Fruit fly (Drosophila melanogaster) whole organism, adult: Measurements from ENCODE around the gene CG3081.
A peak's percentile ranks its signal among the peaks of the same experiment; 100 is the strongest.

Source experiments
- CG11617 ChIP-seq: fragments of 200-800 bp; sonication (Bioruptor generic); optimal IDR thresholded peaks from 2 replicates; lab custom pipeline; 2017; ENCODE audit warnings: mild to moderate bottlenecking, missing biosample characterization, missing genetic modification reagents, missing genetic modification characterization
- CG12768 ChIP-seq: fragments of 200-800 bp; sonication (Bioruptor generic); optimal IDR thresholded peaks from 2 replicates; lab custom pipeline; 2017; ENCODE audit warnings: missing biosample characterization, missing genetic modification characterization, mild to moderate bottlenecking, moderate library complexity, missing genetic modification reagents
- CG14711 ChIP-seq: fragments of 200-800 bp; sonication (Bioruptor generic); optimal IDR thresholded peaks from 2 replicates; lab custom pipeline; 2018; ENCODE audit warnings: missing biosample characterization, mild to moderate bottlenecking, missing genetic modification characterization, moderate library complexity
- CG1620 ChIP-seq: fragments of 200-800 bp; sonication (Bioruptor generic); optimal IDR thresholded peaks from 2 replicates; lab custom pipeline; 2016; ENCODE audit warnings: missing biosample characterization, missing genetic modification characterization
- CG33017 ChIP-seq: fragments of 200-800 bp; sonication (Bioruptor generic); optimal IDR thresholded peaks from 2 replicates; lab custom pipeline; 2018; ENCODE audit warnings: missing biosample characterization, mild to moderate bottlenecking, missing genetic modification characterization, moderate library complexity
- CG5204 ChIP-seq: fragments of 200-800 bp; sonication (Bioruptor generic); optimal IDR thresholded peaks from 2 replicates; lab custom pipeline; 2016; ENCODE audit warnings: missing biosample characterization, missing genetic modification characterization
- CG7045 ChIP-seq: fragments of 200-800 bp; sonication (Bioruptor generic); optimal IDR thresholded peaks from 2 replicates; lab custom pipeline; 2017; ENCODE audit warnings: missing biosample characterization, mild to moderate bottlenecking, missing genetic modification characterization
- CG7101 ChIP-seq: fragments of 200-800 bp; sonication (Bioruptor generic); optimal IDR thresholded peaks from 2 replicates; lab custom pipeline; 2018; ENCODE audit warnings: missing biosample characterization, mild to moderate bottlenecking, missing genetic modification characterization, moderate library complexity
- Clk ChIP-seq: fragments of 200-800 bp; sonication (Bioruptor generic); optimal IDR thresholded peaks from 2 replicates; lab custom pipeline; 2017; ENCODE audit warnings: missing biosample characterization, missing genetic modification characterization
- Crg-1 ChIP-seq: fragments of 200-800 bp; sonication (Bioruptor generic); optimal IDR thresholded peaks from 2 replicates; lab custom pipeline; 2016; ENCODE audit warnings: missing biosample characterization, missing genetic modification characterization
- Hr96 ChIP-seq: fragments of 200-800 bp; sonication (Bioruptor generic); optimal IDR thresholded peaks from 2 replicates; lab custom pipeline; 2016; ENCODE audit warnings: missing biosample characterization, missing genetic modification characterization
- Mnt ChIP-seq: fragments of 200-800 bp; sonication (Bioruptor generic); optimal IDR thresholded peaks from 2 replicates; lab custom pipeline; 2016; ENCODE audit warnings: missing biosample characterization, mild to moderate bottlenecking, missing genetic modification characterization
- bab1 ChIP-seq: fragments of 200-800 bp; sonication (Bioruptor generic); optimal IDR thresholded peaks from 3 replicates; lab custom pipeline; 2019; ENCODE audit warnings: missing biosample characterization, mild to moderate bottlenecking, missing genetic modification characterization, moderate library complexity
- cic ChIP-seq: fragments of 200-800 bp; sonication (Bioruptor generic); optimal IDR thresholded peaks from 2 replicates; lab custom pipeline; 2017; ENCODE audit warnings: missing biosample characterization, mild to moderate bottlenecking, missing genetic modification characterization, moderate library complexity
- cnc ChIP-seq, 2 experiments: fragments of >200 bp; optimal IDR thresholded peaks; 2 replicates each; lab custom pipeline; 2017
- kay ChIP-seq: fragments of 200-800 bp; sonication (Bioruptor generic); peaks from one replicate; lab custom pipeline; 2016; ENCODE audit warnings: missing biosample characterization, missing genetic modification characterization, borderline replicate concordance
- ovo ChIP-seq: fragments of 200-800 bp; sonication (Bioruptor generic); optimal IDR thresholded peaks from 2 replicates; lab custom pipeline; 2016; ENCODE audit warnings: missing biosample characterization, missing genetic modification characterization
- pad ChIP-seq: fragments of 200-800 bp; sonication (Bioruptor generic); optimal IDR thresholded peaks from 3 replicates; lab custom pipeline; 2017; ENCODE audit warnings: missing biosample characterization, missing genetic modification characterization, mild to moderate bottlenecking, moderate library complexity, missing genetic modification reagents
- tj ChIP-seq: fragments of 200-800 bp; sonication (Bioruptor generic); optimal IDR thresholded peaks from 3 replicates; lab custom pipeline; 2017; ENCODE audit warnings: missing biosample characterization, mild to moderate bottlenecking, missing genetic modification characterization, moderate library complexity
- toe ChIP-seq: fragments of 200-800 bp; sonication (Bioruptor generic); optimal IDR thresholded peaks from 2 replicates; lab custom pipeline; 2016; ENCODE audit warnings: missing biosample characterization, missing genetic modification characterization

The CG3081 gene

dm6 chrX:4677427-4677826 lies 33.6 kb upstream of the CG3081 start:
- TF ChIP-seq Crg-1 (GFP tag; lab: Kevin White, UChicago) (no peak), ovo (GFP tag; lab: Kevin White, UChicago) (no peak), kay (GFP tag; lab: Kevin White, UChicago) (no peak), Mnt (GFP tag; lab: Kevin White, UChicago) (no peak), cnc (optimal IDR thresholded peaks at IDR 0.05; lab: Kevin White, UChicago) (no peak), CG12768 (GFP tag; lab: Kevin White, UChicago) (no peak), CG14711 (tag; lab: Kevin White, UChicago) (no peak), CG1620 (GFP tag; lab: Kevin White, UChicago) (no peak), pad (no peak), Clk (GFP tag; lab: Kevin White, UChicago) (no peak), CG5204 (GFP tag; lab: Kevin White, UChicago) (no peak), Hr96 (GFP tag; lab: Kevin White, UChicago) (no peak), cic (GFP tag; lab: Kevin White, UChicago) (no peak), tj (GFP tag; lab: Kevin White, UChicago) (no peak), CG7101 (tag; lab: Kevin White, UChicago) (no peak), CG7045 (no peak), CG11617 (GFP tag; lab: Kevin White, UChicago) (no peak), CG33017 (tag; lab: Kevin White, UChicago) (no peak), toe (GFP tag; lab: Kevin White, UChicago) (no peak)

DNA sequence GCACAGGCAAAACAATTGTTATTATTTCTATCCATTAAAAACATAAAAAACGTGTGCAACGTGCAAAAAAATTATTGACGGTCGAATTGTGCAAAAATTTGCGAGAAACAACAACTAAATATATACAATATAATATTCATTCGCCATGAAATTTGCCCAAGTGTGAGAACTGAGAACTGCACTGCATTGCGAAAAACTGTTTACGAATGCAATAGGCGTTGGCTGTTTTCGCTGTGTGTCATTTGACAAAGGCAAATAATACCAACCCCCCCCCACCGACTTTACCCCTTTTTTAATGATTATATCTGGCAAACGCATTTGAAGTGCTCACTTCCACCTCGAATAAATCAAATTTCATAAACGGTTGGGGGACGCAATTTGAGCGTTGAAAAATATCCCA lies 31.3 kb upstream of the CG3081 start:
- TF ChIP-seq pad (peak; percentile 7), Clk (GFP tag; lab: Kevin White, UChicago) (no peak), tj (GFP tag; lab: Kevin White, UChicago) (peak; percentile 99), kay (GFP tag; lab: Kevin White, UChicago) (peak; percentile 72), CG33017 (tag; lab: Kevin White, UChicago) (no peak)

DNA sequence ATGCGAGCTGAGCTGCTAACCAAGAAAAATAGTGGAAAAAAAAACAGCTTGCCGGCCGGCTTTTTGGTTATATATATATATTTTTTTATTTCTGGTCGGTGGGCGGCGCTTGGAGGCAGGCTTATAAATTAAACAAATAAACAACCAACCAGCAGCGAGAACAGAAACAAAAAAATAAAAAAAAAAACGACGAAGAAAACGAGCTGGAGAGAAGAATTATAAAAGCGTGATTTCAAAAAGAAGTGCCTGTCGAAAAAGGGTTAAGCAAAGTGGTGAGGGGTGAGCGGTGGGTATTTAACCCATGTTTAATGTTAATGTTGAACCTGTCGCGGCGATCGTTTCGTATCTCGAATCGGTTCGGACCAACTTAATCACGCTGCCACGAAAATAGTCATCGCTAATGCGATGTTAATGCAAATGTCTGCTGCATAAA lies 27.4 kb upstream of the CG3081 start:
- TF ChIP-seq cnc (optimal IDR thresholded peaks at IDR 0.05; lab: Kevin White, UChicago) (no peak), Mnt (GFP tag; lab: Kevin White, UChicago) (no peak), CG11617 (GFP tag; lab: Kevin White, UChicago) (no peak), CG5204 (GFP tag; lab: Kevin White, UChicago) (no peak), ovo (GFP tag; lab: Kevin White, UChicago) (no peak), CG1620 (GFP tag; lab: Kevin White, UChicago) (no peak), CG14711 (tag; lab: Kevin White, UChicago) (no peak), CG7045 (no peak), toe (GFP tag; lab: Kevin White, UChicago) (no peak), Crg-1 (GFP tag; lab: Kevin White, UChicago) (no peak), Clk (GFP tag; lab: Kevin White, UChicago) (no peak), bab1 (GFP tag; lab: Kevin White, UChicago) (no peak), tj (GFP tag; lab: Kevin White, UChicago) (no peak), CG33017 (tag; lab: Kevin White, UChicago) (no peak), kay (GFP tag; lab: Kevin White, UChicago) (no peak), Hr96 (GFP tag; lab: Kevin White, UChicago) (no peak), CG7101 (tag; lab: Kevin White, UChicago) (no peak), pad (no peak), cic (GFP tag; lab: Kevin White, UChicago) (no peak)

- TF ChIP-seq bab1 (GFP tag; lab: Kevin White, UChicago): no peak
- no peak for TF ChIP-seq CG33017 (tag; lab: Kevin White, UChicago)
These were observed 25.7 kb upstream of the CG3081 start for dm6 chrX:4669438-4669837.

- TF ChIP-seq CG14711 (tag; lab: Kevin White, UChicago) (peak; percentile 86), CG33017 (tag; lab: Kevin White, UChicago) (peak; percentile 83), pad (peak; percentile 80), cnc (optimal IDR thresholded peaks at IDR 0.05; lab: Kevin White, UChicago) (no peak), CG7101 (tag; lab: Kevin White, UChicago) (peak; percentile 92), tj (GFP tag; lab: Kevin White, UChicago) (peak; percentile 77), kay (GFP tag; lab: Kevin White, UChicago) (peak; percentile 60), Hr96 (GFP tag; lab: Kevin White, UChicago) (peak; percentile 96), Mnt (GFP tag; lab: Kevin White, UChicago) (peak; percentile 89), CG7045 (peak; percentile 91), cic (GFP tag; lab: Kevin White, UChicago) (peak; percentile 19), toe (GFP tag; lab: Kevin White, UChicago) (peak; percentile 79), CG5204 (GFP tag; lab: Kevin White, UChicago) (peak; percentile 86), Crg-1 (GFP tag; lab: Kevin White, UChicago) (peak; percentile 78), CG11617 (GFP tag; lab: Kevin White, UChicago) (peak; percentile 90), CG12768 (GFP tag; lab: Kevin White, UChicago) (peak; percentile 93), CG1620 (GFP tag; lab: Kevin White, UChicago) (peak; percentile 87), bab1 (GFP tag; lab: Kevin White, UChicago) (peak; percentile 95), Clk (GFP tag; lab: Kevin White, UChicago) (peak; percentile 86), ovo (GFP tag; lab: Kevin White, UChicago) (peak; percentile 86)
These were observed 23.0 kb upstream of the CG3081 start, which contains the start of gene CG3009 for dm6 chrX:4666650-4667360. Gene CG3009 (minus strand): TSS chrX:4666700.
